Worm (Caenorhabditis elegans): ENCODE data around the gene K12B6.11.

K12B6.11 gene

ce11 chrV:6247397-6247796 is 41.3 kb upstream of the K12B6.11 start (continued):
- no peak for TF ChIP-seq mxl-2 (GFP tag; conservative IDR thresholded peaks at IDR 0.05)
- TF ChIP-seq nhr-42 (GFP tag; IDR thresholded peaks at IDR 0.05): no peak
- TF ChIP-seq lin-39 (tag; optimal IDR thresholded peaks at IDR 0.05): no peak
- peak; percentile 71 for TF ChIP-seq ceh-20 (GFP tag; IDR thresholded peaks at IDR 0.05)
- no peak for TF ChIP-seq egl-43 (GFP tag; IDR thresholded peaks at IDR 0.05)
- no peak for TF ChIP-seq nhr-76 (tag; optimal IDR thresholded peaks at IDR 0.05)
- TF ChIP-seq Y75B8A.6 (GFP tag; IDR thresholded peaks at IDR 0.05): no peak
- no peak for TF ChIP-seq zip-2 (tag; optimal IDR thresholded peaks at IDR 0.05)
- no peak for TF ChIP-seq snpc-1.2 (GFP tag; IDR thresholded peaks at IDR 0.05)
- TF ChIP-seq daf-19 (GFP tag; conservative IDR thresholded peaks at IDR 0.05): no peak
- no peak for TF ChIP-seq ZK337.2 (GFP tag; IDR thresholded peaks at IDR 0.05)
- TF ChIP-seq fkh-10 (GFP tag; optimal IDR thresholded peaks at IDR 0.05): no peak
- TF ChIP-seq arid-1 (GFP tag; conservative IDR thresholded peaks at IDR 0.05): no peak
- TF ChIP-seq mep-1 (tag; optimal IDR thresholded peaks at IDR 0.05): peak; percentile 33
- TF ChIP-seq unc-130 (GFP tag; optimal IDR thresholded peaks at IDR 0.05): no peak
- no peak for TF ChIP-seq ztf-11 (tag; optimal IDR thresholded peaks at IDR 0.05)
- no peak for TF ChIP-seq pqm-1 (tag; optimal IDR thresholded peaks at IDR 0.05)
- no peak for TF ChIP-seq Y5F2A.4 (GFP tag; optimal IDR thresholded peaks at IDR 0.05)
- no peak for TF ChIP-seq ceh-44 (GFP tag; IDR thresholded peaks at IDR 0.05)
- no peak for TF ChIP-seq ceh-62 (tag; optimal IDR thresholded peaks at IDR 0.05)
- no peak for TF ChIP-seq nhr-11 (tag; optimal IDR thresholded peaks at IDR 0.05)
- TF ChIP-seq pha-4 (GFP tag; IDR thresholded peaks at IDR 0.05): no peak
- TF ChIP-seq pha-4 (tag; optimal IDR thresholded peaks at IDR 0.05): no peak
- peak; percentile 100 for TF ChIP-seq aha-1 (tag)
- peak; percentile 39 for TF ChIP-seq mes-2 (tag; optimal IDR thresholded peaks at IDR 0.05; ENCODE audit: poor library complexity, severe bottlenecking)
- no peak for TF ChIP-seq lim-7 (GFP tag; IDR thresholded peaks at IDR 0.05)

DNA sequence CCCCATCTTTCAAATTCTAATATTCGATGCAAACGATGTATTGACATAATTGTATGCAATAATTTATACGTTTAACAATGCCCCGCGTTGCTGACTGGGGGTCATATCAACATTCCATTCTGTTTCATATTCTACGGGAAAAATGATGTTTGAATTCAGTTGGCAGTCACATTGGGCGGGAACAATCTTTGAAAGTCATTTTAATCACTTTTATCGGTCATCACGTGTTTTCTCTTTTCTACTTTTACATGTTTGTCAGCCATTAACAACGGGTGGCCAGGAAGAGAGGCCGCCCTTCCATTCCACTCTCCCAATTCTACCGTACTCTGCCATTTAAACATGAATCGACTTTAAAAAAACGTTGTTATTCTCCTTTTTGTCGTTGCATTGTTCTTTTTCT is 40.0 kb upstream of the K12B6.11 start:
- TF ChIP-seq hlh-30 (tag; optimal IDR thresholded peaks at IDR 0.05; ENCODE audit: insufficient read depth) (peak; percentile 64), hlh-11 (tag; optimal IDR thresholded peaks at IDR 0.05) (peak; percentile 42), daf-16 (GFP tag; optimal IDR thresholded peaks at IDR 0.05) (no peak), daf-16 (tag; optimal IDR thresholded peaks at IDR 0.05) (peak; percentile 53), mdl-1 (tag; optimal IDR thresholded peaks at IDR 0.05) (peak in 1 of 2 experiments; percentile 16), dve-1 (tag; optimal IDR thresholded peaks at IDR 0.05; ENCODE audit: insufficient read depth) (peak; percentile 10), nhr-48 (tag; optimal IDR thresholded peaks at IDR 0.05) (peak; percentile 8), nhr-28 (tag; optimal IDR thresholded peaks at IDR 0.05) (peak; percentile 50), nhr-237 (tag; optimal IDR thresholded peaks at IDR 0.05) (no peak), ztf-7 (tag; optimal IDR thresholded peaks at IDR 0.05) (no peak), dmd-9 (GFP tag; IDR thresholded peaks at IDR 0.05) (no peak), dmd-6 (GFP tag; IDR thresholded peaks at IDR 0.05) (peak; percentile 19; the same call in 1 of the 2 replicates)

- TF ChIP-seq arid-1 (GFP tag; conservative IDR thresholded peaks at IDR 0.05) (no peak), egl-27 (tag; optimal IDR thresholded peaks at IDR 0.05) (no peak), ama-1 (optimal IDR thresholded peaks at IDR 0.05) (no peak), unc-62 (GFP tag; optimal IDR thresholded peaks at IDR 0.05 in 1 of 2) (peak in 1 of 2 experiments; percentile 95), unc-62 (tag; optimal IDR thresholded peaks at IDR 0.05) (no peak)
Observed at ce11 chrV:6249135-6249534, 39.6 kb upstream of the K12B6.11 start.

Measured in whole organism, L4 larva.